Worm (Caenorhabditis elegans) whole organism, L2 larva: ENCODE data around the gene unc-26.
A peak's percentile ranks its signal among the peaks of the same experiment; 100 is the strongest.

Experiments
- ama-1 ChIP-seq: fragments of 150-350 bp; optimal IDR thresholded peaks from 2 replicates; lab custom pipeline; 2018; ENCODE audit warnings: inconsistent platforms
- fos-1 ChIP-seq: fragments of 150-350 bp; optimal IDR thresholded peaks from 2 replicates; lab custom pipeline; 2014; ENCODE audit warnings: missing biosample characterization, missing genetic modification characterization
- lin-39 ChIP-seq: fragments of 150-350 bp; optimal IDR thresholded peaks from 2 replicates; lab custom pipeline; 2014; ENCODE audit warnings: missing biosample characterization, missing genetic modification reagents, missing genetic modification characterization
- mdl-1 ChIP-seq, 2 experiments: fragments of 150-350 bp in 1 of 2; sonication (generic microtip) in 1 of 2; optimal IDR thresholded peaks; 2 replicates each; lab custom pipeline; 2017; ENCODE audit warnings: missing biosample characterization in 2 of 2, missing genetic modification characterization in 2 of 2
- nhr-11 ChIP-seq: fragments of 150-350 bp; optimal IDR thresholded peaks from 2 replicates; lab custom pipeline; 2014; ENCODE audit warnings: missing biosample characterization, missing genetic modification characterization
- nhr-23 ChIP-seq: fragments of 150-350 bp; optimal IDR thresholded peaks from 2 replicates; lab custom pipeline; 2014; ENCODE audit warnings: missing biosample characterization, missing genetic modification reagents, missing genetic modification characterization
- nhr-237 ChIP-seq: fragments of 150-350 bp; optimal IDR thresholded peaks from 2 replicates; lab custom pipeline; 2014; ENCODE audit warnings: missing biosample characterization, missing genetic modification characterization
- snpc-4 ChIP-seq: fragments of 150-350 bp; optimal IDR thresholded peaks from 2 replicates; lab custom pipeline; 2014; ENCODE audit warnings: missing biosample characterization, missing genetic modification characterization

DNA sequence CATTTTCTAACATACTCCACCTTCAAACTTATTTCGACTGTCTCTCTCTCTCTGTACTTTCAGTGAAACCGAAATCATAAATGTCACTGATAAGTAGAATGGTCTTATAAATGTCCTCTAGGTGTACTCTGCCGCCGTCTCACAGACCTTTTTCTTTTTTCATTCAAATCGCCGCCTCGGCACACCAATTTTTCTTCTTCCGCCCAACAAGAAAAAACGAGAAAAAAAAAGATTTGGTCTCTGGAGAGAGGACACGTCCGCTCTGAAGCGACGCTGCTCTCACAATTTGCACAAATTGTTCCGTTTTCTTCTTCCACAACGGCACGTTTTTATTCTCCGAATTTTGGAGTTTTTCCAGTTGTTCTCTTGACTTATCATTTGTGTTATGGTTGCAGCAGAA, 40.8 kb upstream of the unc-26 start:
- TF ChIP-seq snpc-4 (tag; lab: Kevin White, UChicago) (no peak), lin-39 (tag; lab: Kevin White, UChicago) (no peak), fos-1 (tag; lab: Kevin White, UChicago) (peak; percentile 4), nhr-11 (no peak), ama-1 (lab: Kevin White, UChicago) (no peak), nhr-23 (tag; lab: Kevin White, UChicago) (no peak), nhr-237 (tag; lab: Kevin White, UChicago) (no peak), mdl-1 (tag; optimal IDR thresholded peaks at IDR 0.05; lab: Kevin White, UChicago) (no peak)
